Worm (Caenorhabditis elegans): ENCODE data around the gene mpst-7.

mpst-7 gene

ce11 chrV:13003378-13003777, 42.4 kb upstream of the mpst-7 start (continued):
- TF ChIP-seq ceh-100 (GFP tag; IDR thresholded peaks at IDR 0.05), result peak; percentile 68
- TF ChIP-seq efl-1 (GFP tag; optimal IDR thresholded peaks at IDR 0.05), result no peak

ce11 chrV:13002070-13002469, 41.1 kb upstream of the mpst-7 start, which contains the start of gene inft-2:
Gene inft-2 (plus strand): TSS chrV:13002317.
- TF ChIP-seq unc-62 (GFP tag; optimal IDR thresholded peaks at IDR 0.05) (peak; percentile 40), cebp-1 (GFP tag; IDR thresholded peaks at IDR 0.05) (peak; percentile 65; the same call in 1 of the 2 replicates), cebp-1 (tag; optimal IDR thresholded peaks at IDR 0.05) (no peak), nhr-80 (tag; optimal IDR thresholded peaks at IDR 0.05) (peak; percentile 71), nhr-120 (GFP tag; IDR thresholded peaks at IDR 0.05) (no peak)

ce11 chrV:13000068-13000467, 39.1 kb upstream of the mpst-7 start:
- TF ChIP-seq nhr-90 (tag; optimal IDR thresholded peaks at IDR 0.05), result no peak
- no peak for TF ChIP-seq B0035.1 (tag; optimal IDR thresholded peaks at IDR 0.05)
- no peak for TF ChIP-seq K11D2.4 (GFP tag; IDR thresholded peaks at IDR 0.05)
- no peak for TF ChIP-seq egl-44 (GFP tag; IDR thresholded peaks at IDR 0.05)
- no peak for TF ChIP-seq nfyb-1 (GFP tag; IDR thresholded peaks at IDR 0.05)
- TF ChIP-seq snpc-3.4 (tag; optimal IDR thresholded peaks at IDR 0.05), result peak; percentile 83
- peak; percentile 91 for TF ChIP-seq dpl-1 (GFP tag; optimal IDR thresholded peaks at IDR 0.05)
- no peak for TF ChIP-seq nfya-2 (GFP tag; IDR thresholded peaks at IDR 0.05)
- TF ChIP-seq efl-1 (GFP tag; optimal IDR thresholded peaks at IDR 0.05), result peak; percentile 95
- no peak for TF ChIP-seq ceh-40 (GFP tag; IDR thresholded peaks at IDR 0.05)
- no peak for TF ChIP-seq madf-10 (tag; optimal IDR thresholded peaks at IDR 0.05)
- no peak for TF ChIP-seq hsf-1 (GFP tag; IDR thresholded peaks at IDR 0.05)
- no peak for TF ChIP-seq bed-2 (GFP tag; IDR thresholded peaks at IDR 0.05)
- TF ChIP-seq mxl-1 (tag; optimal IDR thresholded peaks at IDR 0.05), result no peak
- no peak for TF ChIP-seq hmg-20 (GFP tag; IDR thresholded peaks at IDR 0.05)
- TF ChIP-seq nfya-1 (tag; optimal IDR thresholded peaks at IDR 0.05; ENCODE audit: borderline replicate concordance, insufficient read depth), result no peak
- TF ChIP-seq tlf-1 (GFP tag; optimal IDR thresholded peaks at IDR 0.05), result peak; percentile 12
- no peak for TF ChIP-seq unc-62 (GFP tag; optimal IDR thresholded peaks at IDR 0.05)
- TF ChIP-seq ZK185.1 (tag; optimal IDR thresholded peaks at IDR 0.05; ENCODE audit: poor library complexity, severe bottlenecking), result no peak
- TF ChIP-seq cebp-2 (GFP tag; IDR thresholded peaks at IDR 0.05), result no peak
- TF ChIP-seq D2030.7 (GFP tag; IDR thresholded peaks at IDR 0.05), result peak; percentile 92
- no peak for TF ChIP-seq nhr-120 (GFP tag; IDR thresholded peaks at IDR 0.05)
- no peak for TF ChIP-seq aptf-3 (GFP tag; IDR thresholded peaks at IDR 0.05)
- TF ChIP-seq B0019.2 (GFP tag; conservative IDR thresholded peaks at IDR 0.05), result peak; percentile 66
- TF ChIP-seq gei-17 (GFP tag; optimal IDR thresholded peaks at IDR 0.05), result no peak
- TF ChIP-seq rec-8 (tag; optimal IDR thresholded peaks at IDR 0.05), result no peak
- TF ChIP-seq ceh-91 (GFP tag; IDR thresholded peaks at IDR 0.05), result peak; percentile 86
- TF ChIP-seq dpff-1 (tag; optimal IDR thresholded peaks at IDR 0.05), result no peak
- no peak for TF ChIP-seq C06A6.2 (GFP tag; conservative IDR thresholded peaks at IDR 0.05)
- TF ChIP-seq B0261.1 (tag; optimal IDR thresholded peaks at IDR 0.05), result no peak
- TF ChIP-seq ama-1 (optimal IDR thresholded peaks at IDR 0.05), result no peak
- TF ChIP-seq ama-1 (GFP tag; optimal IDR thresholded peaks at IDR 0.05), result no peak
- TF ChIP-seq ztf-6 (GFP tag; IDR thresholded peaks at IDR 0.05), result no peak
- TF ChIP-seq F57C9.4 (tag; optimal IDR thresholded peaks at IDR 0.05), result no peak
- TF ChIP-seq attf-5 (GFP tag; optimal IDR thresholded peaks at IDR 0.05), result no peak
- TF ChIP-seq pha-4 (tag; optimal IDR thresholded peaks at IDR 0.05), result no peak
- TF ChIP-seq F52B5.7 (tag; optimal IDR thresholded peaks at IDR 0.05), result no peak
- no peak for TF ChIP-seq dox-1 (GFP tag; IDR thresholded peaks at IDR 0.05)
- no peak for TF ChIP-seq snpc-4 (GFP tag; optimal IDR thresholded peaks at IDR 0.05)
- peak in 1 of 4 experiments; percentile 55 for TF ChIP-seq snpc-4 (tag; optimal IDR thresholded peaks at IDR 0.05)
- TF ChIP-seq snpc-1.3 (tag; optimal IDR thresholded peaks at IDR 0.05; ENCODE audit: insufficient read depth), result peak; percentile 65
- no peak for TF ChIP-seq attf-6 (GFP tag; IDR thresholded peaks at IDR 0.05)
